Fruit fly (Drosophila melanogaster): ENCODE results near the gene Taf4.

DNA sequence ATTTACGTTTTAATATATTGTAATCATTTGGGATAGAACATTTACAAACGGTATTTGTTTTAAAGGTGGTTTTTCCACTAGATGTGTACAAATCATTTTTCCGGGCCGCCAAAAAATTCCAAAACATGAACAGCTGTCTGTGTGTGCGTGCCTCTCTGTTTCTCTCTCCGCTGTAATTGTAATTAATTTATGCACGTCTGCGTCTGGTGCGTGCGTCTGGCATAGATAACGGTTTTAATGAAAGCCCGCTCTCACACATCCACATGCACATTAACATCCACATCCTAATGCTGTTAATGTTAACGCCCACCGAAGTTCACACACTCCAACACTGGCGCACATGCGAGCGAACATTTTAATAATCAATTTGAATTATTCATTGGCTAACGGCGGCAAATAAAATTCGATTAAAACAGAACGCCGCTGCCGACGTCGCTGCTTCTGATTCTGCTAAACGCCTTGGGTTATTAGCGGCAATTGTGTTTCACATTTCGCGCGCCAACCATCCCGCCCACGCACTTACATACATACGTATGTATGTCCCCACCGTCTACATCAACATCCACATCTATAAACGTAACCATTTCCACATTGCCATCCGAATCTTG, 33.0 kb downstream of the Taf4 start:
- TF ChIP-seq Sin3A (optimal IDR thresholded peaks at IDR 0.05) (no peak), psq (optimal IDR thresholded peaks at IDR 0.05) (no peak), ttk (optimal IDR thresholded peaks at IDR 0.05) (no peak), h (optimal IDR thresholded peaks at IDR 0.05) (no peak), insv (optimal IDR thresholded peaks at IDR 0.05) (no peak), Myc (optimal IDR thresholded peaks at IDR 0.05) (no peak)
